Worm (Caenorhabditis elegans): ENCODE measurements around the gene C42D8.9.

DNA sequence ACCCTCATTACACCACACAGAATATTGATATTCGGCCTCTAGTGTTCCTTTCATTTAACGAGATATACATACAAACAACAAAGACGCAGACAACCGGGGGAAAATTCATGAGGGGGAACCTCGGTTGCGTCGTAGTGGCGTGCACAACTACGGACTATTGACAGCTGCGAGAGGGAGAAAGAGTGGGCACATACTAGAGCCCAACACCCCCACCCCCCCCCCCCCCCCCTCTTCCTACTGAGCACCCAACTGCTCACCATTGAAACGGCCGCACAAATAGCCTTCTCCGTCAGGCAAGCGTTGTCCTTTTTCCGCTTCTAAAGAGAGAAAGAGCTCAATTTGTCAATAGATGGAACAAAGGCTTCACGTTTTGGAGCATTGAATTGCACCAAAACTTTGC is 33.3 kb upstream of the C42D8.9 start:
- TF ChIP-seq T26A8.4 (GFP tag; IDR thresholded peaks at IDR 0.05) (no peak), pqm-1 (tag; optimal IDR thresholded peaks at IDR 0.05) (no peak), lin-15B (tag; optimal IDR thresholded peaks at IDR 0.05) (no peak), egl-27 (tag; optimal IDR thresholded peaks at IDR 0.05) (no peak), snpc-4 (tag; optimal IDR thresholded peaks at IDR 0.05) (no peak), ZK337.2 (GFP tag; IDR thresholded peaks at IDR 0.05) (no peak), mes-2 (tag; optimal IDR thresholded peaks at IDR 0.05; ENCODE audit: poor library complexity, severe bottlenecking) (no peak), nhr-25 (tag; optimal IDR thresholded peaks at IDR 0.05; ENCODE audit: borderline replicate concordance, insufficient read depth) (no peak)
